Worm (Caenorhabditis elegans) whole organism, L1 larva: ENCODE results near the gene srg-2.

Source experiments
- C04F5.9 ChIP-seq: sonication (generic microtip); optimal IDR thresholded peaks from 2 replicates; lab custom pipeline; 2016; ENCODE audit warnings: missing genetic modification characterization, missing compliant biosample characterization
- C16A3.4 ChIP-seq: fragments of 150-350 bp; optimal IDR thresholded peaks from 2 replicates; lab custom pipeline; 2014; ENCODE audit warnings: missing biosample characterization, missing genetic modification characterization
- F16B12.6 ChIP-seq: fragments of 150-350 bp; optimal IDR thresholded peaks from 2 replicates; lab custom pipeline; 2014; ENCODE audit warnings: missing biosample characterization, missing genetic modification characterization
- alr-1 ChIP-seq: fragments of 200-800 bp; sonication (Bioruptor generic); optimal IDR thresholded peaks from 2 replicates; lab custom pipeline; 2018; ENCODE audit warnings: borderline replicate concordance, mild to moderate bottlenecking, missing genetic modification characterization, missing compliant biosample characterization
- aly-2 ChIP-seq: fragments of 150-350 bp; optimal IDR thresholded peaks from 2 replicates; lab custom pipeline; 2014; ENCODE audit warnings: missing biosample characterization, missing genetic modification characterization
- ama-1 ChIP-seq: fragments of 150-350 bp; optimal IDR thresholded peaks from 2 replicates; lab custom pipeline; 2014
- ceh-63 ChIP-seq: fragments of 200-800 bp; sonication (Bioruptor generic); optimal IDR thresholded peaks from 2 replicates; lab custom pipeline; 2018; ENCODE audit warnings: mild to moderate bottlenecking, missing genetic modification characterization, missing compliant biosample characterization
- ceh-88 ChIP-seq: fragments of 200-800 bp; sonication (Bioruptor generic); IDR thresholded peaks from 2 replicates; pipeline ENCODE4 v1.3.6; 2022; ENCODE audit warnings: missing genetic modification characterization, missing compliant biosample characterization
- ceh-90 ChIP-seq: sonication (generic microtip); optimal IDR thresholded peaks from 2 replicates; lab custom pipeline; 2016; ENCODE audit warnings: missing genetic modification characterization, missing compliant biosample characterization
- ces-1 ChIP-seq: fragments of 150-350 bp; optimal IDR thresholded peaks from 2 replicates; lab custom pipeline; 2014; ENCODE audit warnings: missing biosample characterization, missing genetic modification reagents, missing genetic modification characterization
- dpl-1 ChIP-seq, 3 experiments: fragments of 150-350 bp in 2 of 3; sonication (generic microtip) in 1 of 3; optimal IDR thresholded peaks; 2 replicates each; lab custom pipeline; 2014 to 2017; ENCODE audit warnings: missing biosample characterization in 3 of 3, missing genetic modification characterization in 3 of 3, missing genetic modification reagents in 3 of 3
- efl-3 ChIP-seq: fragments of 200-800 bp; sonication (Bioruptor generic); optimal IDR thresholded peaks from 2 replicates; lab custom pipeline; 2018; ENCODE audit warnings: mild to moderate bottlenecking, missing genetic modification characterization, missing compliant biosample characterization
- egl-13 ChIP-seq: sonication (generic microtip); optimal IDR thresholded peaks from 2 replicates; lab custom pipeline; 2016; ENCODE audit warnings: missing genotype, missing genetic modification reagents, missing genetic modification characterization, missing compliant biosample characterization
- egl-27 ChIP-seq, 2 experiments: fragments of 150-350 bp in 1 of 2; sonication (generic microtip); optimal IDR thresholded peaks; 3 replicates each; lab custom pipeline; 2017 to 2018; ENCODE audit warnings: missing biosample characterization in 2 of 2, missing genetic modification characterization in 2 of 2, missing genetic modification reagents in 2 of 2
- elt-2 ChIP-seq: sonication (generic microtip); optimal IDR thresholded peaks from 2 replicates; lab custom pipeline; 2016; ENCODE audit warnings: missing genetic modification characterization, mild to moderate bottlenecking, inconsistent platforms, missing compliant biosample characterization, missing genetic modification reagents
- ets-5 ChIP-seq: fragments of 200-800 bp; sonication (Bioruptor generic); IDR thresholded peaks from 2 replicates; pipeline ENCODE4 v1.3.6; 2022; ENCODE audit warnings: missing genetic modification characterization, missing compliant biosample characterization
- fkh-4 ChIP-seq: sonication (generic microtip); optimal IDR thresholded peaks from 2 replicates; lab custom pipeline; 2016; ENCODE audit warnings: missing compliant biosample characterization, missing genetic modification characterization, borderline replicate concordance
- fkh-8 ChIP-seq: sonication (generic microtip); optimal IDR thresholded peaks from 2 replicates; lab custom pipeline; 2016; ENCODE audit warnings: mild to moderate bottlenecking, missing genetic modification characterization, missing compliant biosample characterization
- irx-1 ChIP-seq: sonication (generic microtip); optimal IDR thresholded peaks from 2 replicates; lab custom pipeline; 2016; ENCODE audit warnings: missing genetic modification characterization, missing compliant biosample characterization
- jun-1 ChIP-seq: fragments of 150-350 bp; optimal IDR thresholded peaks from 2 replicates; lab custom pipeline; 2014; ENCODE audit warnings: missing biosample characterization, missing genetic modification reagents, missing genetic modification characterization
- lin-13 ChIP-seq: fragments of 150-350 bp; optimal IDR thresholded peaks from 2 replicates; lab custom pipeline; 2014; ENCODE audit warnings: missing biosample characterization, missing genetic modification reagents, missing genetic modification characterization
- lin-14 ChIP-seq: fragments of 200-800 bp; sonication (Bioruptor generic); optimal IDR thresholded peaks from 2 replicates; lab custom pipeline; 2018; ENCODE audit warnings: mild to moderate bottlenecking, missing genetic modification characterization, moderate library complexity, missing compliant biosample characterization
- lin-15B ChIP-seq: fragments of 150-350 bp; sonication (generic microtip); optimal IDR thresholded peaks from 3 replicates; lab custom pipeline; 2014; ENCODE audit warnings: missing biosample characterization, missing genetic modification characterization
- lin-35 ChIP-seq, 2 experiments: fragments of 150-350 bp; optimal IDR thresholded peaks; 2 replicates each; lab custom pipeline; 2014; ENCODE audit warnings: missing biosample characterization in 2 of 2, missing genetic modification characterization in 2 of 2, missing genetic modification reagents in 2 of 2
- lir-3 ChIP-seq: sonication (generic microtip); optimal IDR thresholded peaks from 2 replicates; lab custom pipeline; 2016; ENCODE audit warnings: mild to moderate bottlenecking, missing genetic modification characterization, moderate library complexity, missing compliant biosample characterization; ENCODE audit not compliant: poor library complexity
- mep-1 ChIP-seq: fragments of 150-350 bp; optimal IDR thresholded peaks from 2 replicates; lab custom pipeline; 2014; ENCODE audit warnings: missing biosample characterization, missing genetic modification characterization
- nhr-12 ChIP-seq: sonication (generic microtip); optimal IDR thresholded peaks from 2 replicates; lab custom pipeline; 2017; ENCODE audit warnings: missing biosample characterization, missing genetic modification characterization
- nhr-20 ChIP-seq: sonication (generic microtip); optimal IDR thresholded peaks from 2 replicates; lab custom pipeline; 2016; ENCODE audit warnings: mild to moderate bottlenecking, missing genetic modification characterization, missing compliant biosample characterization
- nhr-237 ChIP-seq: fragments of 150-350 bp; optimal IDR thresholded peaks from 2 replicates; lab custom pipeline; 2014; ENCODE audit warnings: missing biosample characterization, missing genetic modification characterization
- nhr-47 ChIP-seq: sonication (generic microtip); optimal IDR thresholded peaks from 2 replicates; lab custom pipeline; 2016; ENCODE audit warnings: mild to moderate bottlenecking, missing genetic modification characterization, moderate library complexity, missing compliant biosample characterization
- nhr-76 ChIP-seq: sonication (generic microtip); optimal IDR thresholded peaks from 2 replicates; lab custom pipeline; 2017; ENCODE audit warnings: missing biosample characterization, missing genetic modification characterization
- nhr-77 ChIP-seq: fragments of 150-350 bp; optimal IDR thresholded peaks from 2 replicates; lab custom pipeline; 2014; ENCODE audit warnings: missing biosample characterization, missing genetic modification characterization
- nhr-84 ChIP-seq: sonication (generic microtip); optimal IDR thresholded peaks from 2 replicates; lab custom pipeline; 2017; ENCODE audit warnings: missing biosample characterization, missing genetic modification characterization
- nhr-90 ChIP-seq: sonication (generic microtip); optimal IDR thresholded peaks from 2 replicates; lab custom pipeline; 2016; ENCODE audit warnings: mild to moderate bottlenecking, missing genetic modification characterization, missing compliant biosample characterization; ENCODE audit not compliant: poor library complexity
- pag-3 ChIP-seq: sonication (generic microtip); optimal IDR thresholded peaks from 2 replicates; lab custom pipeline; 2017; ENCODE audit warnings: missing genetic modification characterization, mild to moderate bottlenecking, missing compliant biosample characterization, antibody characterized with exemption, borderline replicate concordance; ENCODE audit not compliant: insufficient read depth
- pax-3 ChIP-seq: fragments of 200-800 bp; sonication (Bioruptor generic); optimal IDR thresholded peaks from 2 replicates; lab custom pipeline; 2018; ENCODE audit warnings: mild to moderate bottlenecking, missing genetic modification characterization, moderate library complexity, missing compliant biosample characterization
- rnt-1 ChIP-seq: sonication (generic microtip); optimal IDR thresholded peaks from 2 replicates; lab custom pipeline; 2016; ENCODE audit warnings: mild to moderate bottlenecking, missing genetic modification characterization, moderate library complexity, missing compliant biosample characterization
- snpc-4 ChIP-seq: fragments of 150-350 bp; optimal IDR thresholded peaks from 2 replicates; lab custom pipeline; 2014; ENCODE audit warnings: missing biosample characterization, missing genetic modification characterization
- tbx-2 ChIP-seq: sonication (generic microtip); optimal IDR thresholded peaks from 2 replicates; lab custom pipeline; 2016; ENCODE audit warnings: missing genetic modification characterization, missing compliant biosample characterization
- unc-62 ChIP-seq: fragments of 150-350 bp; optimal IDR thresholded peaks from 2 replicates; lab custom pipeline; 2014; ENCODE audit warnings: missing biosample characterization, missing genetic modification reagents, missing genetic modification characterization
- unc-98 ChIP-seq: fragments of 200-800 bp; sonication (Bioruptor generic); IDR thresholded peaks from 2 replicates; pipeline ENCODE4 v1.3.6; 2022; ENCODE audit warnings: missing genetic modification characterization, missing compliant biosample characterization
- vab-15 ChIP-seq: sonication (generic microtip); optimal IDR thresholded peaks from 2 replicates; lab custom pipeline; 2017; ENCODE audit warnings: missing genotype, mild to moderate bottlenecking, missing genetic modification characterization, missing compliant biosample characterization
- xbp-1 ChIP-seq: sonication (generic microtip); optimal IDR thresholded peaks from 2 replicates; lab custom pipeline; 2016; ENCODE audit warnings: missing genetic modification characterization, missing compliant biosample characterization
- zip-4 ChIP-seq: fragments of 200-800 bp; sonication (Bioruptor generic); optimal IDR thresholded peaks from 2 replicates; lab custom pipeline; 2018; ENCODE audit warnings: mild to moderate bottlenecking, missing genetic modification characterization, moderate library complexity, missing compliant biosample characterization
- ztf-4 ChIP-seq: fragments of 150-350 bp; optimal IDR thresholded peaks from 2 replicates; lab custom pipeline; 2014; ENCODE audit warnings: missing biosample characterization, missing genetic modification characterization

srg-2 gene

DNA sequence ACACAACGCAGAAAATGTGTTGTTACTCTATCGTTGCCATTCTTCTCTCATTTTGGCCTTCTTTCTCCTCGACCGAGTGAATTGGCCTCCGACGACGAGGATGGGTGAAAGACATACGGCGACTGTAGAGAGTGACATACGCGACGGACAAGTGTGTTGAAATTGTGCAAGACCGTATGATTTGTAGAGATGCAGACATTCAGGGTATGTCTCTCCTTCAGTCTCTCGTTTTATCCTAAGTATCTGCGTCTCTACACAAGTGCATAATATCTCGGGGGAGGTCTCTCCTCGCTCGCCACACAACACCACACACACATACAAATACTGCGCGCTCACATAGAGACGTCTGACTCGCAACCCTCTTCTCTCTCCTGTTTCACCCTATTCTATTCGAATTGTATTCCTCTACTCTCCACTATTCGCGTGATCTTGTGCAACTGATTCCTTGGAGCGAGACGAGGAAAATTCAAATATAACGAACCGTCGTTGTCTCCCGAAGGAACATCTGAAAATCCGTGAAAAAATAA, 20.1 kb upstream of the srg-2 start, which contains the start of gene hmg-1.2 (continued):
- TF ChIP-seq irx-1 (tag; lab: Kevin White, UChicago) (peak; percentile 75), ces-1 (GFP tag; lab: Kevin White, UChicago) (no peak), ets-5 (no peak), egl-13 (tag; lab: Kevin White, UChicago) (peak; percentile 30), nhr-237 (tag; lab: Kevin White, UChicago) (no peak), efl-3 (no peak), zip-4 (peak; percentile 61), egl-27 (tag; optimal IDR thresholded peaks at IDR 0.05; lab: Kevin White, UChicago) (peak in 1 of 2 experiments; percentile 81), unc-62 (GFP tag; lab: Kevin White, UChicago) (no peak), ceh-90 (peak; percentile 24), nhr-12 (tag; lab: Kevin White, UChicago) (no peak), lin-15B (tag; lab: Kevin White, UChicago) (peak; percentile 25), aly-2 (peak; percentile 59), ceh-63 (GFP tag; lab: Kevin White, UChicago) (no peak), ztf-4 (tag; lab: Kevin White, UChicago) (peak; percentile 77), fkh-8 (tag; lab: Kevin White, UChicago) (peak; percentile 85), nhr-77 (tag; lab: Kevin White, UChicago) (peak; percentile 68), elt-2 (peak; percentile 68), lin-13 (GFP tag; lab: Kevin White, UChicago) (peak; percentile 72), nhr-84 (tag; lab: Kevin White, UChicago) (no peak), nhr-47 (tag; lab: Kevin White, UChicago) (peak; percentile 83), vab-15 (no peak), nhr-90 (tag; lab: Kevin White, UChicago) (peak; percentile 69), dpl-1 (GFP tag; optimal IDR thresholded peaks at IDR 0.05; lab: Kevin White, UChicago) (peak; percentile 41 to 54 (median 52)), pax-3 (peak; percentile 10), rnt-1 (peak; percentile 73), xbp-1 (tag; lab: Kevin White, UChicago) (peak; percentile 77), tbx-2 (peak; percentile 88), ama-1 (lab: Kevin White, UChicago) (no peak), nhr-20 (tag; lab: Kevin White, UChicago) (peak; percentile 90), lir-3 (tag; lab: Kevin White, UChicago) (peak; percentile 58), nhr-76 (tag; lab: Kevin White, UChicago) (no peak), pag-3 (tag; lab: Kevin White, UChicago) (no peak), snpc-4 (tag; lab: Kevin White, UChicago) (peak; percentile 72), mep-1 (tag; lab: Kevin White, UChicago) (peak; percentile 58), C16A3.4 (peak; percentile 74), fkh-4 (peak; percentile 49), F16B12.6 (tag; lab: Kevin White, UChicago) (no peak), alr-1 (no peak), C04F5.9 (tag; lab: Kevin White, UChicago) (no peak), lin-14 (GFP tag; lab: Kevin White, UChicago) (peak; percentile 94), unc-98 (GFP tag; lab: Robert Waterston, UW) (no peak), lin-35 (GFP tag; optimal IDR thresholded peaks at IDR 0.05; lab: Kevin White, UChicago) (peak; percentile 74 to 79), ceh-88 (GFP tag; lab: Robert Waterston, UW) (peak; percentile 71; the same call in 1 of the 2 replicates), jun-1 (tag; lab: Kevin White, UChicago) (peak; percentile 76)
